Worm (Caenorhabditis elegans) whole organism, mixed stage, embryonic: ENCODE data around the gene hira-1.

Experiments
- M03D4.4 ChIP-seq: sonication (generic microtip); optimal IDR thresholded peaks from 2 replicates; lab custom pipeline; 2017; ENCODE audit warnings: mild to moderate bottlenecking, missing genetic modification characterization, missing compliant biosample characterization
- bed-3 ChIP-seq: fragments of 200-800 bp; sonication (Bioruptor generic); optimal IDR thresholded peaks from 3 replicates; lab custom pipeline; 2018; ENCODE audit warnings: mild to moderate bottlenecking, missing genetic modification characterization, moderate library complexity, missing compliant biosample characterization
- blmp-1 ChIP-seq: fragments of 150-350 bp; optimal IDR thresholded peaks from 2 replicates; lab custom pipeline; 2014; ENCODE audit warnings: missing biosample characterization, missing genetic modification characterization
- ceh-39 ChIP-seq: fragments of 150-350 bp; optimal IDR thresholded peaks from 2 replicates; lab custom pipeline; 2014; ENCODE audit warnings: missing biosample characterization, missing genetic modification characterization
- ceh-43 ChIP-seq: fragments of 200-800 bp; sonication (Bioruptor generic); optimal IDR thresholded peaks from 2 replicates; lab custom pipeline; 2018; ENCODE audit warnings: mild to moderate bottlenecking, missing genetic modification characterization, moderate library complexity, missing compliant biosample characterization
- ceh-83 ChIP-seq: fragments of 200-800 bp; sonication (Bioruptor generic); optimal IDR thresholded peaks from 2 replicates; lab custom pipeline; 2018; ENCODE audit warnings: mild to moderate bottlenecking, missing genetic modification characterization, missing compliant biosample characterization
- cnd-1 ChIP-seq: fragments of 200-800 bp; sonication (Bioruptor generic); optimal IDR thresholded peaks from 2 replicates; lab custom pipeline; 2018; ENCODE audit warnings: mild to moderate bottlenecking, missing genetic modification characterization, missing compliant biosample characterization
- drap-1 ChIP-seq: fragments of 200-800 bp; sonication (Bioruptor generic); optimal IDR thresholded peaks from 3 replicates; lab custom pipeline; 2018; ENCODE audit warnings: mild to moderate bottlenecking, missing genetic modification characterization, missing compliant biosample characterization
- elt-1 ChIP-seq: sonication (generic microtip); optimal IDR thresholded peaks from 2 replicates; lab custom pipeline; 2017; ENCODE audit warnings: missing genetic modification characterization, mild to moderate bottlenecking, missing compliant biosample characterization, antibody characterized with exemption, moderate library complexity, borderline replicate concordance; ENCODE audit not compliant: insufficient read depth
- elt-3 ChIP-seq: fragments of 150-350 bp; optimal IDR thresholded peaks from 2 replicates; lab custom pipeline; 2014; ENCODE audit warnings: missing biosample characterization, missing genetic modification characterization
- flh-1 ChIP-seq: fragments of 200-800 bp; sonication (Bioruptor generic); optimal IDR thresholded peaks from 2 replicates; lab custom pipeline; 2018; ENCODE audit warnings: mild to moderate bottlenecking, missing genetic modification characterization, moderate library complexity, missing compliant biosample characterization
- ham-2 ChIP-seq: fragments of 200-800 bp; sonication (Bioruptor generic); optimal IDR thresholded peaks from 2 replicates; lab custom pipeline; 2018; ENCODE audit warnings: mild to moderate bottlenecking, missing genetic modification characterization, missing compliant biosample characterization
- hlh-1 ChIP-seq: fragments of 150-350 bp; optimal IDR thresholded peaks from 2 replicates; lab custom pipeline; 2014; ENCODE audit warnings: missing biosample characterization, missing genetic modification reagents, missing genetic modification characterization
- lin-13 ChIP-seq: fragments of 150-350 bp; optimal IDR thresholded peaks from 2 replicates; lab custom pipeline; 2014; ENCODE audit warnings: missing biosample characterization, missing genetic modification characterization
- lin-32 ChIP-seq: fragments of 200-800 bp; sonication (Bioruptor generic); optimal IDR thresholded peaks from 2 replicates; lab custom pipeline; 2018; ENCODE audit warnings: mild to moderate bottlenecking, missing genetic modification characterization, missing compliant biosample characterization
- lsy-2 ChIP-seq: fragments of 150-350 bp; optimal IDR thresholded peaks from 2 replicates; lab custom pipeline; 2014; ENCODE audit warnings: missing biosample characterization, missing genetic modification characterization
- mab-5 ChIP-seq: fragments of 150-350 bp; optimal IDR thresholded peaks from 2 replicates; lab custom pipeline; 2014; ENCODE audit warnings: missing biosample characterization, missing genetic modification characterization
- mep-1 ChIP-seq: fragments of 150-350 bp; optimal IDR thresholded peaks from 2 replicates; lab custom pipeline; 2017; ENCODE audit warnings: missing biosample characterization, missing genetic modification reagents, missing genetic modification characterization, inconsistent platforms
- mls-2 ChIP-seq: sonication (generic microtip); optimal IDR thresholded peaks from 2 replicates; lab custom pipeline; 2016; ENCODE audit warnings: mild to moderate bottlenecking, missing genetic modification characterization, moderate library complexity, missing compliant biosample characterization
- nhr-12 ChIP-seq: fragments of 150-350 bp; optimal IDR thresholded peaks from 2 replicates; lab custom pipeline; 2014; ENCODE audit warnings: missing biosample characterization, missing genetic modification characterization
- nhr-2 ChIP-seq: fragments of 150-350 bp; optimal IDR thresholded peaks from 2 replicates; lab custom pipeline; 2014; ENCODE audit warnings: missing biosample characterization, missing genetic modification characterization
- nhr-237 ChIP-seq: fragments of 150-350 bp; optimal IDR thresholded peaks from 2 replicates; lab custom pipeline; 2014; ENCODE audit warnings: missing biosample characterization, missing genetic modification characterization
- nhr-28 ChIP-seq: fragments of 150-350 bp; optimal IDR thresholded peaks from 2 replicates; lab custom pipeline; 2014; ENCODE audit warnings: missing biosample characterization, missing genetic modification characterization
- nhr-76 ChIP-seq: sonication (generic microtip); optimal IDR thresholded peaks from 2 replicates; lab custom pipeline; 2017; ENCODE audit warnings: missing biosample characterization, missing genetic modification characterization
- pha-4 ChIP-seq: fragments of 150-350 bp; optimal IDR thresholded peaks from 2 replicates; lab custom pipeline; 2018; ENCODE audit warnings: missing biosample characterization, missing genetic modification reagents, missing genetic modification characterization
- sem-2 ChIP-seq: fragments of 200-800 bp; sonication (Bioruptor generic); optimal IDR thresholded peaks from 2 replicates; lab custom pipeline; 2018; ENCODE audit warnings: mild to moderate bottlenecking, missing genetic modification characterization, missing compliant biosample characterization
- snpc-4 ChIP-seq: fragments of 150-350 bp; optimal IDR thresholded peaks from 2 replicates; lab custom pipeline; 2014; ENCODE audit warnings: missing biosample characterization, missing genetic modification characterization
- sptf-1 ChIP-seq: sonication (generic microtip); optimal IDR thresholded peaks from 2 replicates; lab custom pipeline; 2017; ENCODE audit warnings: mild to moderate bottlenecking, missing genetic modification characterization, moderate library complexity, missing compliant biosample characterization
- tbx-8 ChIP-seq: fragments of 200-800 bp; sonication (Bioruptor generic); optimal IDR thresholded peaks from 2 replicates; lab custom pipeline; 2018; ENCODE audit warnings: mild to moderate bottlenecking, missing genetic modification characterization, moderate library complexity, missing compliant biosample characterization
- unc-120 ChIP-seq: sonication (generic microtip); optimal IDR thresholded peaks from 2 replicates; lab custom pipeline; 2017; ENCODE audit warnings: missing genetic modification characterization, missing compliant biosample characterization; ENCODE audit not compliant: poor library complexity, severe bottlenecking
- unc-39 ChIP-seq: fragments of 150-350 bp; optimal IDR thresholded peaks from 2 replicates; lab custom pipeline; 2014; ENCODE audit warnings: missing biosample characterization, missing genetic modification characterization
- unc-62 ChIP-seq: fragments of 150-350 bp; optimal IDR thresholded peaks from 2 replicates; lab custom pipeline; 2014; ENCODE audit warnings: missing biosample characterization, missing genetic modification reagents, missing genetic modification characterization
- zip-8 ChIP-seq: fragments of 150-350 bp; optimal IDR thresholded peaks from 2 replicates; lab custom pipeline; 2014; ENCODE audit warnings: missing biosample characterization, missing genetic modification characterization
- ztf-11 ChIP-seq: fragments of 150-350 bp; optimal IDR thresholded peaks from 2 replicates; lab custom pipeline; 2014; ENCODE audit warnings: missing biosample characterization, missing genetic modification characterization

The hira-1 gene

ce11 chrIII:5172470-5172869, 18.5 kb upstream of the hira-1 start, which contains the start of gene K10D2.5:
TSS of gene K10D2.5 (plus strand) at chrIII:5172720.
- TF ChIP-seq flh-1: no peak
- TF ChIP-seq unc-62: peak; percentile 26
- peak; percentile 90 for TF ChIP-seq mep-1
- peak; percentile 32 for TF ChIP-seq unc-120
- peak; percentile 84 for TF ChIP-seq sptf-1 (tag; lab: Kevin White, UChicago)
- TF ChIP-seq ztf-11 (tag; lab: Kevin White, UChicago): peak; percentile 35
- TF ChIP-seq lin-32 (GFP tag; lab: Kevin White, UChicago): peak; percentile 77
- TF ChIP-seq ceh-43 (GFP tag; lab: Kevin White, UChicago): no peak
- TF ChIP-seq nhr-76 (tag; lab: Kevin White, UChicago): no peak
- TF ChIP-seq elt-3 (tag; lab: Kevin White, UChicago): no peak
- TF ChIP-seq mab-5 (tag; lab: Kevin White, UChicago): no peak
- peak; percentile 70 for TF ChIP-seq ceh-39 (tag; lab: Kevin White, UChicago)
- TF ChIP-seq ceh-83 (GFP tag; lab: Kevin White, UChicago): peak; percentile 58
- peak; percentile 77 for TF ChIP-seq cnd-1
- peak; percentile 40 for TF ChIP-seq hlh-1 (tag; lab: Kevin White, UChicago)
- peak; percentile 33 for TF ChIP-seq mls-2 (tag; lab: Kevin White, UChicago)
- TF ChIP-seq blmp-1 (tag; lab: Kevin White, UChicago): no peak
- no peak for TF ChIP-seq nhr-28 (tag; lab: Kevin White, UChicago)
- TF ChIP-seq drap-1 (GFP tag; lab: Kevin White, UChicago): peak; percentile 54
- peak; percentile 53 for TF ChIP-seq pha-4 (tag; lab: Kevin White, UChicago)
- no peak for TF ChIP-seq nhr-12 (tag; lab: Kevin White, UChicago)
- peak; percentile 58 for TF ChIP-seq tbx-8
- peak; percentile 53 for TF ChIP-seq ham-2 (GFP tag; lab: Kevin White, UChicago)
- peak; percentile 29 for TF ChIP-seq sem-2 (GFP tag; lab: Kevin White, UChicago)
- peak; percentile 67 for TF ChIP-seq nhr-237
- TF ChIP-seq snpc-4 (tag; lab: Kevin White, UChicago): no peak
- TF ChIP-seq elt-1 (tag; lab: Kevin White, UChicago): no peak
- TF ChIP-seq lin-13 (tag; lab: Kevin White, UChicago): peak; percentile 90
- TF ChIP-seq lsy-2 (tag; lab: Kevin White, UChicago): peak; percentile 83
- TF ChIP-seq bed-3 (GFP tag; lab: Kevin White, UChicago): no peak
- TF ChIP-seq M03D4.4 (tag; lab: Kevin White, UChicago): peak; percentile 84

ce11 chrIII:5173139-5173538, 17.8 kb upstream of the hira-1 start, which contains the start of gene emb-1:
TSS of gene emb-1 (plus strand) at chrIII:5173439.
- TF ChIP-seq M03D4.4 (tag; lab: Kevin White, UChicago) (no peak), pha-4 (tag; lab: Kevin White, UChicago) (no peak), cnd-1 (no peak), elt-1 (tag; lab: Kevin White, UChicago) (no peak), lin-32 (GFP tag; lab: Kevin White, UChicago) (no peak), nhr-12 (tag; lab: Kevin White, UChicago) (no peak), nhr-2 (tag; lab: Kevin White, UChicago) (no peak), lin-13 (tag; lab: Kevin White, UChicago) (no peak), bed-3 (GFP tag; lab: Kevin White, UChicago) (no peak), flh-1 (no peak), zip-8 (tag; lab: Kevin White, UChicago) (no peak), nhr-237 (no peak), ztf-11 (tag; lab: Kevin White, UChicago) (no peak), lsy-2 (tag; lab: Kevin White, UChicago) (no peak), unc-39 (tag; lab: Kevin White, UChicago) (no peak), nhr-76 (tag; lab: Kevin White, UChicago) (no peak)

DNA sequence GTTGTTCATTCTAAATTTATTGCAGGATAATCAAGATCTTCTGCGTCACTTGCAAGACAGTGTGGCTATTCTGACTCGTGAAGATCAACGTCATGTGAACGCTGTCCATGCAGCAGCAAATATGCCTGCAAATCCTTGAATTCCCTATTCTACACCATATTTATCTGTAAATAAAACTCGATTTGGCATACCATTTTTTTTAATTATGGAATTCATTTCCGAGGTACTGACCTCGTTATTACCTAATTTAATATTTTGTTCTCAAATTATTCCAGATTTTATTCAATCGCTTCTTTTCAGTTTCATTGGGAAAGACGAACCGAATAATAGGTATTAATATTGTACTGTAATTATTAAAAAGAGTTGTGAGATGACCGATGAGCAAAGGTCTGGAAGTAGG, 17.3 kb upstream of the hira-1 start, which contains the start of gene cid-1:
cid-1 (plus strand) TSS at position 301 of the 400 bp plus-strand sequence.
- no peak for TF ChIP-seq snpc-4 (tag; lab: Kevin White, UChicago)
- no peak for TF ChIP-seq flh-1
- no peak for TF ChIP-seq elt-1 (tag; lab: Kevin White, UChicago)
- no peak for TF ChIP-seq mep-1
- TF ChIP-seq lsy-2 (tag; lab: Kevin White, UChicago): no peak
- TF ChIP-seq zip-8 (tag; lab: Kevin White, UChicago): no peak
- TF ChIP-seq sem-2 (GFP tag; lab: Kevin White, UChicago): no peak
- no peak for TF ChIP-seq nhr-237
- TF ChIP-seq ceh-43 (GFP tag; lab: Kevin White, UChicago): no peak
- TF ChIP-seq pha-4 (tag; lab: Kevin White, UChicago): no peak
- no peak for TF ChIP-seq sptf-1 (tag; lab: Kevin White, UChicago)
- TF ChIP-seq blmp-1 (tag; lab: Kevin White, UChicago): no peak
- no peak for TF ChIP-seq nhr-2 (tag; lab: Kevin White, UChicago)
- no peak for TF ChIP-seq lin-13 (tag; lab: Kevin White, UChicago)
- TF ChIP-seq ztf-11 (tag; lab: Kevin White, UChicago): no peak
- no peak for TF ChIP-seq nhr-28 (tag; lab: Kevin White, UChicago)
- TF ChIP-seq ham-2 (GFP tag; lab: Kevin White, UChicago): no peak
- TF ChIP-seq ceh-83 (GFP tag; lab: Kevin White, UChicago): no peak
